Worm (Caenorhabditis elegans) whole organism, midembryonic: Measurements from ENCODE around the gene lgc-26.

Source experiments
- ref-1 ChIP-seq: fragments of 200-800 bp; sonication (Bioruptor generic); conservative IDR thresholded peaks from 2 replicates; pipeline ENCODE4 v1.3.6; 2022; ENCODE audit warnings: missing genetic modification reagents, missing genetic modification characterization, missing compliant biosample characterization
- tab-1 ChIP-seq: fragments of 200-800 bp; sonication (Bioruptor generic); IDR thresholded peaks from 2 replicates; pipeline ENCODE4 v1.3.6; 2022; ENCODE audit warnings: missing genetic modification characterization, missing compliant biosample characterization

- TF ChIP-seq tab-1 (GFP tag; lab: Robert Waterston, UW): no peak
- no peak for TF ChIP-seq ref-1
Observed at ce11 chrV:242518-242917, 25.6 kb upstream of the lgc-26 start, which contains the start of gene R02C2.7.
